Fruit fly (Drosophila melanogaster) whole organism, prepupa: Measurements from ENCODE around the gene CG5968.

Source experiments
- CG10631 ChIP-seq: fragments of 200-800 bp; sonication (Bioruptor generic); optimal IDR thresholded peaks from 2 replicates; lab custom pipeline; 2016; ENCODE audit warnings: missing biosample characterization, missing genetic modification characterization
- CG10669 ChIP-seq: fragments of 200-800 bp; sonication (Bioruptor generic); optimal IDR thresholded peaks from 3 replicates; lab custom pipeline; 2018; ENCODE audit warnings: missing biosample characterization, mild to moderate bottlenecking, missing genetic modification characterization, moderate library complexity
- CG11294 ChIP-seq: fragments of 200-800 bp; sonication (Bioruptor generic); IDR thresholded peaks from 2 replicates; pipeline ENCODE4 v1.3.6; 2022; ENCODE audit warnings: missing biosample characterization, missing genetic modification characterization
- CG15336 ChIP-seq: fragments of 200-800 bp; sonication (Bioruptor generic); IDR thresholded peaks from 2 replicates; pipeline ENCODE4 v1.3.6; 2022; ENCODE audit warnings: missing biosample characterization, missing genetic modification characterization
- CG16779 ChIP-seq: fragments of 200-800 bp; sonication (Bioruptor generic); optimal IDR thresholded peaks from 3 replicates; lab custom pipeline; 2017; ENCODE audit warnings: missing biosample characterization, mild to moderate bottlenecking, missing genetic modification characterization
- CG3032 ChIP-seq: fragments of 200-800 bp; optimal IDR thresholded peaks from 2 replicates; lab custom pipeline; 2019; ENCODE audit warnings: missing biosample characterization, mild to moderate bottlenecking, missing genetic modification characterization, moderate library complexity
- CG31627 ChIP-seq: fragments of 200-800 bp; sonication (Bioruptor generic); optimal IDR thresholded peaks from 3 replicates; lab custom pipeline; 2016; ENCODE audit warnings: missing biosample characterization, missing genetic modification characterization
- CG32006 ChIP-seq: fragments of 200-800 bp; sonication (Bioruptor generic); optimal IDR thresholded peaks from 3 replicates; lab custom pipeline; 2017; ENCODE audit warnings: missing biosample characterization, mild to moderate bottlenecking, missing genetic modification characterization
- CG34406 ChIP-seq: fragments of 200-800 bp; sonication (Bioruptor generic); optimal IDR thresholded peaks from 3 replicates; lab custom pipeline; 2016; ENCODE audit warnings: missing biosample characterization, missing genetic modification characterization
- CG4318 ChIP-seq: fragments of 200-800 bp; sonication (Bioruptor generic); optimal IDR thresholded peaks from 3 replicates; lab custom pipeline; 2017; ENCODE audit warnings: missing biosample characterization, mild to moderate bottlenecking, missing genetic modification characterization
- CG6163 ChIP-seq: fragments of 200-800 bp; sonication (Bioruptor generic); IDR thresholded peaks from 3 replicates; pipeline ENCODE4 v1.3.6; 2022; ENCODE audit warnings: missing biosample characterization, missing genetic modification characterization
- CG6276 ChIP-seq: fragments of 200-800 bp; sonication (Bioruptor generic); optimal IDR thresholded peaks from 2 replicates; lab custom pipeline; 2017; ENCODE audit warnings: missing biosample characterization, mild to moderate bottlenecking, missing genetic modification characterization
- CG6792 ChIP-seq: fragments of 200-800 bp; sonication (Bioruptor generic); optimal IDR thresholded peaks from 3 replicates; lab custom pipeline; 2016; ENCODE audit warnings: missing biosample characterization, missing genetic modification characterization
- CG6808 ChIP-seq: fragments of 200-800 bp; sonication (Bioruptor generic); optimal IDR thresholded peaks from 3 replicates; lab custom pipeline; 2017; ENCODE audit warnings: missing biosample characterization, missing genetic modification characterization, mild to moderate bottlenecking, moderate library complexity, missing genetic modification reagents
- CG6854 ChIP-seq: fragments of 200-800 bp; sonication (Bioruptor generic); optimal IDR thresholded peaks from 2 replicates; lab custom pipeline; 2017; ENCODE audit warnings: missing biosample characterization, mild to moderate bottlenecking, missing genetic modification characterization
- CG8119 ChIP-seq: fragments of 200-800 bp; sonication (Bioruptor generic); IDR thresholded peaks from 3 replicates; pipeline ENCODE4 v1.3.6; 2022; ENCODE audit warnings: missing biosample characterization, missing genetic modification characterization
- CG8632 ChIP-seq: fragments of 200-800 bp; sonication (Bioruptor generic); optimal IDR thresholded peaks from 3 replicates; lab custom pipeline; 2016; ENCODE audit warnings: missing biosample characterization, missing genetic modification characterization
- Eip78C ChIP-seq: fragments of 200-800 bp; sonication (Bioruptor generic); peaks from one replicate; lab custom pipeline; 2016; ENCODE audit warnings: missing biosample characterization, missing genetic modification characterization
- Hr39 ChIP-seq: fragments of 200-800 bp; sonication (Bioruptor generic); optimal IDR thresholded peaks from 2 replicates; lab custom pipeline; 2016; ENCODE audit warnings: missing biosample characterization, missing genetic modification characterization
- Hr4 ChIP-seq: fragments of 200-800 bp; sonication (Bioruptor generic); optimal IDR thresholded peaks from 3 replicates; lab custom pipeline; 2016; ENCODE audit warnings: missing biosample characterization, missing genetic modification characterization
- Met ChIP-seq: fragments of 200-800 bp; sonication (Bioruptor generic); optimal IDR thresholded peaks from 3 replicates; lab custom pipeline; 2016; ENCODE audit warnings: missing biosample characterization, missing genetic modification characterization
- OdsH ChIP-seq: fragments of 200-800 bp; sonication (Bioruptor generic); optimal IDR thresholded peaks from 3 replicates; lab custom pipeline; 2016; ENCODE audit warnings: missing biosample characterization, missing genetic modification characterization
- Sox14 ChIP-seq: fragments of 200-800 bp; sonication (Bioruptor generic); optimal IDR thresholded peaks from 3 replicates; lab custom pipeline; 2016; ENCODE audit warnings: missing biosample characterization, missing genetic modification characterization
- Sox15 ChIP-seq: fragments of 200-800 bp; sonication (Bioruptor generic); optimal IDR thresholded peaks from 3 replicates; lab custom pipeline; 2016; ENCODE audit warnings: missing biosample characterization, missing genetic modification characterization
- acj6 ChIP-seq: fragments of 200-800 bp; sonication (Bioruptor generic); optimal IDR thresholded peaks from 3 replicates; lab custom pipeline; 2016; ENCODE audit warnings: missing biosample characterization, missing genetic modification characterization
- cyc ChIP-seq: fragments of 200-800 bp; sonication (Bioruptor generic); optimal IDR thresholded peaks from 3 replicates; lab custom pipeline; 2016; ENCODE audit warnings: missing biosample characterization, missing genetic modification characterization
- dac ChIP-seq: fragments of 200-800 bp; sonication (Bioruptor generic); optimal IDR thresholded peaks from 2 replicates; lab custom pipeline; 2017; ENCODE audit warnings: missing biosample characterization, mild to moderate bottlenecking, missing genetic modification characterization
- eg ChIP-seq: fragments of 200-800 bp; sonication (Bioruptor generic); IDR thresholded peaks from 3 replicates; pipeline ENCODE4 v1.3.6; 2022; ENCODE audit warnings: missing biosample characterization, missing genetic modification characterization
- lz ChIP-seq: fragments of 200-800 bp; sonication (Bioruptor generic); optimal IDR thresholded peaks from 3 replicates; lab custom pipeline; 2016; ENCODE audit warnings: missing biosample characterization, missing genetic modification characterization
- pdm3 ChIP-seq: fragments of 200-800 bp; sonication (Bioruptor generic); optimal IDR thresholded peaks from 3 replicates; lab custom pipeline; 2016; ENCODE audit warnings: missing biosample characterization, missing genetic modification characterization
- spab ChIP-seq: fragments of 200-800 bp; sonication (Bioruptor generic); optimal IDR thresholded peaks from 2 replicates; lab custom pipeline; 2017; ENCODE audit warnings: missing biosample characterization, mild to moderate bottlenecking, missing genetic modification characterization, missing genetic modification reagents
- ss ChIP-seq, 2 experiments: fragments of 200-800 bp; sonication (Bioruptor generic); optimal IDR thresholded peaks; 2 replicates in 1 of 2; 3 replicates in 1 of 2; lab custom pipeline; 2017 to 2018; ENCODE audit warnings: mild to moderate bottlenecking in 2 of 2, missing biosample characterization in 2 of 2, missing genetic modification characterization in 2 of 2, moderate library complexity in 1 of 2
- svp ChIP-seq: fragments of 200-800 bp; sonication (Bioruptor generic); peaks from one replicate; lab custom pipeline; 2016; ENCODE audit warnings: missing biosample characterization, missing genetic modification characterization

The CG5968 gene

DNA sequence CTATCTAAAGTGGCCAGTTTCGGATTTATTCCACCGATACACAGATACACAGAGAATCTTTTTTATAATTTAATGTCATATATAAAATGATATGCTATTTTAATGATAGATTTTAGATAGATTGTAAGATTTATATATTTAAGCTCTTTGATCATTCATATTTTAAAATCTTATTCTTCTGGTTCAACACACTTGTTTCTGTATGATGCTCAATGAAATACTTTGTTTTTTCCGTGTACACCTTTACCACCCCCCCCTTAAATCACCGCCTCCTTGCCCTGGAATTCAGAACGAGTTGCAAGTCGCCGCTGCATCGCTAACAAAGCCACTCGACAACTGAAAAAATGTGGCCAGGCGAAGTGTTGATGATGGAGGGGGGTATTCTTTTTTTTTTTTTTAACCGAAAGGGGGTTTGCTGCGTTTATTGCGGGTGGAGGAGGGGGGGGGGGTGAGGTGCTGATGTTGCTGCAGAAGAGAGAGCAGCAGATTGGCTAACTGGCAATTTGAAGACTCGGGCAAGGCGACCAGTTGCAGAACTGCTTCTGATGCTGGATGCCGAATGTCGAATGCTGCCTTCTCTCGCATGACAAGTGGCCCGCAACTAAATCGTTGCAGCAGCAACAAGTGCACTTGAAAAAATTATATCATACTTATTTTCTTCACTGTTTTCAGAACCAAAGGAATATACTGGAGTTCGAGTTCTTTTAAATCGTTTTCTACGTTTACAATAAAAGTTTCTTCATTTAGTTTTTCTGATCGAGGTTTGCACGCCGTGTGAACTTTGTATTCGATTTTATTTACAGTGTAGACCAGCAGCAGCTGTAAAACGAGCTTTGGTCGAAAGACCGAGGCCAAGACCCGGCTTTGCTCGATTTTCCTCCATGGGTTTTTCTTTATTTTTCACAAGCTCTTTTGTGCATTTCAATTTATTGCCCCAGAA is 48.3 kb upstream of the CG5968 start (continued):
- peak; percentile 97 for TF ChIP-seq pdm3 (GFP tag; lab: Kevin White, UChicago)
- peak; percentile 96 for TF ChIP-seq CG31627 (GFP tag; lab: Kevin White, UChicago)
- TF ChIP-seq CG6792 (GFP tag; lab: Kevin White, UChicago): peak; percentile 95
- TF ChIP-seq eg (GFP tag; lab: Robert Waterston, UW): peak; percentile 97
- TF ChIP-seq CG6276 (GFP tag; lab: Kevin White, UChicago): peak; percentile 94
- peak; percentile 92 to 95 for TF ChIP-seq ss (GFP tag; optimal IDR thresholded peaks at IDR 0.05; lab: Kevin White, UChicago)
- TF ChIP-seq spab: peak; percentile 92
- peak; percentile 93 for TF ChIP-seq CG6854
- peak; percentile 99 for TF ChIP-seq Eip78C (GFP tag; lab: Kevin White, UChicago)
- peak; percentile 96 for TF ChIP-seq acj6 (GFP tag; lab: Kevin White, UChicago)
- peak; percentile 91 for TF ChIP-seq CG10669 (GFP tag; lab: Kevin White, UChicago)
- peak; percentile 87 for TF ChIP-seq Sox15 (GFP tag; lab: Kevin White, UChicago)
- peak; percentile 96 for TF ChIP-seq CG10631 (GFP tag; lab: Kevin White, UChicago)
- TF ChIP-seq CG8632 (GFP tag; lab: Kevin White, UChicago): peak; percentile 92
- peak; percentile 96 for TF ChIP-seq OdsH (GFP tag; lab: Kevin White, UChicago)
- peak; percentile 98 for TF ChIP-seq Hr39 (GFP tag; lab: Kevin White, UChicago)
- TF ChIP-seq Met (GFP tag; lab: Kevin White, UChicago): peak; percentile 97
- TF ChIP-seq CG34406 (GFP tag; lab: Kevin White, UChicago): peak; percentile 93
- TF ChIP-seq CG32006: peak; percentile 95
- TF ChIP-seq CG8119: peak; percentile 97

DNA sequence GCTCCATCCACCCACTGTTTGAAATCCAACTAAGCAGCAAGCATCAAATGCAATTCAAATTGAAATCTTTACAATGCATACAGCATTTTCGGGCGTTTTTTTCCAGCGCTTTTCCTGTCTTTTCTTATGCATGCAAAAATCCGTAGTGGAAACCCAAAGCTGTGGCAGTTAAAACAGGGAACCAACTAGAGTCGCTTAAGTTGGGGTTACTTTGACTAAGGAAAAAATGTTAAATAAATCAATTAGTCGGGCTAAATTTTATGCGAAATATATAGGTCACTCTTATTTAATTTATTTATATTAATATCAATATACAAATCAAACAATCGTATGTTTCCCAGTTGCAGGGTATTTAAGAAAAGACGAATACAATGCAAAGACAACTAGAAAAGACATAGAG is 46.2 kb upstream of the CG5968 start:
- no peak for TF ChIP-seq CG6854
- TF ChIP-seq svp (GFP tag; lab: Kevin White, UChicago): no peak
- no peak for TF ChIP-seq Hr39 (GFP tag; lab: Kevin White, UChicago)
- no peak for TF ChIP-seq lz (GFP tag; lab: Kevin White, UChicago)
- TF ChIP-seq CG6276 (GFP tag; lab: Kevin White, UChicago): no peak
- TF ChIP-seq CG3032 (tag; lab: Kevin White, UChicago): no peak
- no peak for TF ChIP-seq OdsH (GFP tag; lab: Kevin White, UChicago)
- no peak for TF ChIP-seq cyc (GFP tag; lab: Kevin White, UChicago)
- TF ChIP-seq dac (GFP tag; lab: Kevin White, UChicago): no peak
- TF ChIP-seq acj6 (GFP tag; lab: Kevin White, UChicago): no peak
- peak; percentile 34; the same call in 1 of the 2 replicates for TF ChIP-seq CG15336 (GFP tag; lab: Robert Waterston, UW)
- TF ChIP-seq CG4318: no peak
- TF ChIP-seq Hr4: no peak
- TF ChIP-seq Sox14 (GFP tag; lab: Kevin White, UChicago): no peak
- peak; percentile 46; the same call in 1 of the 3 replicates for TF ChIP-seq eg (GFP tag; lab: Robert Waterston, UW)
- TF ChIP-seq CG32006: peak; percentile 55
- no peak for TF ChIP-seq CG34406 (GFP tag; lab: Kevin White, UChicago)
- TF ChIP-seq CG6163 (GFP tag; lab: Robert Waterston, UW): peak; percentile 44; the same call in 1 of the 3 replicates
- no peak for TF ChIP-seq CG11294

dm6 chr2L:16594628-16595027 is 44.9 kb upstream of the CG5968 start:
- TF ChIP-seq CG6163 (GFP tag; lab: Robert Waterston, UW) (no peak), ss (GFP tag; optimal IDR thresholded peaks at IDR 0.05; lab: Kevin White, UChicago) (no peak), CG16779 (no peak), Sox15 (GFP tag; lab: Kevin White, UChicago) (no peak), OdsH (GFP tag; lab: Kevin White, UChicago) (no peak), CG6808 (GFP tag; lab: Kevin White, UChicago) (no peak), CG10631 (GFP tag; lab: Kevin White, UChicago) (no peak)
